Fruit fly (Drosophila melanogaster): ENCODE measurements around the gene Tektin-C.

Tektin-C gene

dm6 chr3L:5819310-5819709, 23.0 kb upstream of the Tektin-C start (continued):
- TF ChIP-seq CG18011 (GFP tag; optimal IDR thresholded peaks at IDR 0.05): no peak
- TF ChIP-seq pnt (GFP tag; optimal IDR thresholded peaks at IDR 0.05): no peak
- TF ChIP-seq sc (optimal IDR thresholded peaks at IDR 0.05): no peak
- no peak for TF ChIP-seq sc (GFP tag; optimal IDR thresholded peaks at IDR 0.05)
- no peak for TF ChIP-seq CG12942 (GFP tag; optimal IDR thresholded peaks at IDR 0.05)
- no peak for TF ChIP-seq CG11696 (GFP tag; IDR thresholded peaks at IDR 0.05)
- no peak for TF ChIP-seq eve (GFP tag; optimal IDR thresholded peaks at IDR 0.05)
- TF ChIP-seq twi (tag; optimal IDR thresholded peaks at IDR 0.05): no peak
- TF ChIP-seq CG30431 (GFP tag; optimal IDR thresholded peaks at IDR 0.05): peak; percentile 4
- TF ChIP-seq CG7987 (GFP tag; optimal IDR thresholded peaks at IDR 0.05): no peak
- no peak for TF ChIP-seq CG1792 (GFP tag; optimal IDR thresholded peaks at IDR 0.05)
- peak; percentile 35 for TF ChIP-seq Ssrp (tag; optimal IDR thresholded peaks at IDR 0.05)
- TF ChIP-seq abd-A (tag; optimal IDR thresholded peaks at IDR 0.05): no peak
- TF ChIP-seq Rfx (GFP tag; IDR thresholded peaks at IDR 0.05): peak; percentile 55; the same call in 1 of the 2 replicates
- TF ChIP-seq trh (GFP tag; optimal IDR thresholded peaks at IDR 0.05): no peak
- peak; percentile 21 for TF ChIP-seq CG3281 (GFP tag; optimal IDR thresholded peaks at IDR 0.05)
- no peak for TF ChIP-seq ro (GFP tag; IDR thresholded peaks at IDR 0.05)
- no peak for TF ChIP-seq pan (optimal IDR thresholded peaks at IDR 0.05)
- TF ChIP-seq pan (GFP tag; optimal IDR thresholded peaks at IDR 0.05 in 1 of 2, IDR thresholded peaks at IDR 0.05 in 1 of 2): peak in 1 of 2 experiments; percentile 44
- no peak for TF ChIP-seq croc (GFP tag; conservative IDR thresholded peaks at IDR 0.05)
- TF ChIP-seq jigr1 (GFP tag; IDR thresholded peaks at IDR 0.05): no peak
- no peak for TF ChIP-seq Opbp (GFP tag; IDR thresholded peaks at IDR 0.05; ENCODE audit: partially characterized antibody)
- peak; percentile 42; the same call in 1 of the 2 replicates for TF ChIP-seq Ptx1 (GFP tag; IDR thresholded peaks at IDR 0.05)
- no peak for TF ChIP-seq Ets65A (GFP tag)
- TF ChIP-seq disco-r (GFP tag; optimal IDR thresholded peaks at IDR 0.05): no peak
- TF ChIP-seq lab (GFP tag; optimal IDR thresholded peaks at IDR 0.05): peak; percentile 5
- TF ChIP-seq CG10267 (tag; optimal IDR thresholded peaks at IDR 0.05): no peak
- TF ChIP-seq Antp (GFP tag; optimal IDR thresholded peaks at IDR 0.05): peak; percentile 30
- no peak for TF ChIP-seq CG6854 (GFP tag; optimal IDR thresholded peaks at IDR 0.05)
- peak; percentile 37; the same call in 1 of the 2 replicates for TF ChIP-seq CG7372 (GFP tag; IDR thresholded peaks at IDR 0.05)
- TF ChIP-seq fd102C (GFP tag; optimal IDR thresholded peaks at IDR 0.05): no peak
- TF ChIP-seq CG32532 (GFP tag; IDR thresholded peaks at IDR 0.05): peak; percentile 62; the same call in 1 of the 2 replicates
- TF ChIP-seq pho (GFP tag; optimal IDR thresholded peaks at IDR 0.05): no peak
- TF ChIP-seq CG2202 (tag; optimal IDR thresholded peaks at IDR 0.05): no peak
- no peak for TF ChIP-seq CG4617 (GFP tag; optimal IDR thresholded peaks at IDR 0.05; ENCODE audit: borderline replicate concordance)
- TF ChIP-seq sna (GFP tag; IDR thresholded peaks at IDR 0.05; ENCODE audit: partially characterized antibody): no peak
- no peak for TF ChIP-seq bowl (GFP tag; IDR thresholded peaks at IDR 0.05)
- no peak for TF ChIP-seq emc (GFP tag; optimal IDR thresholded peaks at IDR 0.05)
- no peak for TF ChIP-seq CG9437 (GFP tag; optimal IDR thresholded peaks at IDR 0.05)
- peak; percentile 24; the same call in 1 of the 2 replicates for TF ChIP-seq Xrp1 (GFP tag; IDR thresholded peaks at IDR 0.05)
- TF ChIP-seq BtbVII (GFP tag; optimal IDR thresholded peaks at IDR 0.05): no peak
- peak; percentile 41 for TF ChIP-seq esg (GFP tag; conservative IDR thresholded peaks at IDR 0.05)
- TF ChIP-seq zen (tag; optimal IDR thresholded peaks at IDR 0.05): no peak
- TF ChIP-seq CG10366 (GFP tag; IDR thresholded peaks at IDR 0.05): peak; percentile 21; the same call in 1 of the 2 replicates
- TF ChIP-seq NFAT (GFP tag; IDR thresholded peaks at IDR 0.05): no peak
- TF ChIP-seq row (GFP tag; IDR thresholded peaks at IDR 0.05): peak; percentile 55; the same call in 2 of the 3 replicates
- no peak for TF ChIP-seq CG15011 (GFP tag; optimal IDR thresholded peaks at IDR 0.05)
- no peak for TF ChIP-seq CG5180 (GFP tag; optimal IDR thresholded peaks at IDR 0.05)
- TF ChIP-seq scrt (GFP tag; optimal IDR thresholded peaks at IDR 0.05): no peak
- no peak for TF ChIP-seq CG3065 (GFP tag; optimal IDR thresholded peaks at IDR 0.05)
- no peak for TF ChIP-seq Bdp1 (GFP tag; optimal IDR thresholded peaks at IDR 0.05)
- peak; percentile 57 for TF ChIP-seq mam (GFP tag; optimal IDR thresholded peaks at IDR 0.05)

Measured in whole organism, embryonic.